Fruit fly (Drosophila melanogaster) whole organism: ENCODE data around the gene CG33666.
"Not testable (repeated sequence)": the region's sequence is repeated elsewhere in the genome, so short reads cannot be mapped to it uniquely, and the experiment has no call there.

Experiments
- CG8478 ChIP-seq: fragments of >200 bp; optimal IDR thresholded peaks from 2 replicates; lab custom pipeline; 2018; ENCODE audit warnings: inconsistent platforms
- Dll ChIP-seq: fragments of >200 bp; optimal IDR thresholded peaks from 2 replicates; lab custom pipeline; 2017
- EcR ChIP-seq, 2 experiments: fragments of >200 bp; optimal IDR thresholded peaks; 2 replicates each; lab custom pipeline; 2017; ENCODE audit warnings: missing biosample characterization in 2 of 2, missing genetic modification characterization in 2 of 2, missing genetic modification reagents in 2 of 2
- pan ChIP-seq: fragments of >200 bp; optimal IDR thresholded peaks from 2 replicates; lab custom pipeline; 2017
- psq ChIP-seq: fragments of >200 bp; optimal IDR thresholded peaks from 2 replicates; lab custom pipeline; 2017
- usp ChIP-seq: fragments of >200 bp; optimal IDR thresholded peaks from 2 replicates; lab custom pipeline; 2017; ENCODE audit warnings: missing biosample characterization, missing genetic modification characterization, mixed read lengths

CG33666 gene

DNA sequence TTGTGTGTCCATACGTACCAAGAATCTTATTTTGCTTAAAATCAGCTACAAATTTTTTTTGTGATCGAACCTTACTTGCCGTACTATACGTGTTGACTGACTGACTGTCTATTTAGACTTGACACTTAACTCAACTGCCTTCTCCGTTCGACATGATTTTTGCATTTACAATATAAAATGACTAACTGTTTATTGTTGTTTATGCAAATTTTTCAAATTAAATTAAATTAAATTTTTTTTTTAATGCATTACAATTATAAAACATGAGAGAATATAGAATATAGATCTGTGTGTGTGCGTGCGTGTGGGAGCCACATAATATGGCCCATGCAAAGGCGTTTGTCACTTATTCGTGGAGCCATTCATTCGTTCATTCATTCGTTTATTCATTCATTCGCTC, at the start of gene CG33666:
Gene CG33666, minus strand, starts transcription at position 101 of the 400 bp plus-strand sequence.
- not testable (repeated sequence) for TF ChIP-seq Dll, psq, pan (lab: Kevin White, UChicago)

dm6 chrX:6524217-6524616, 47.5 kb upstream of the CG33666 start, which contains the start of the genes CG42340 and CG3918:
Gene CG42340 (minus strand): TSS chrX:6524323.
Gene CG3918 (plus strand): TSS chrX:6524464.
- TF ChIP-seq EcR (GFP tag; optimal IDR thresholded peaks at IDR 0.05; lab: Kevin White, UChicago) = no peak
- TF ChIP-seq pan (lab: Kevin White, UChicago) = no peak
- no peak for TF ChIP-seq psq (lab: Kevin White, UChicago)
- no peak for TF ChIP-seq Dll (lab: Kevin White, UChicago)
- no peak for TF ChIP-seq CG8478 (lab: Kevin White, UChicago)
- TF ChIP-seq usp (GFP tag; lab: Kevin White, UChicago) = no peak

dm6 chrX:6513193-6513592, 36.4 kb upstream of the CG33666 start:
- TF ChIP-seq CG8478 (lab: Kevin White, UChicago) (no peak), pan (lab: Kevin White, UChicago) (no peak), Dll (lab: Kevin White, UChicago) (no peak), EcR (GFP tag; optimal IDR thresholded peaks at IDR 0.05; lab: Kevin White, UChicago) (no peak), usp (GFP tag; lab: Kevin White, UChicago) (no peak), psq (lab: Kevin White, UChicago) (no peak)

DNA sequence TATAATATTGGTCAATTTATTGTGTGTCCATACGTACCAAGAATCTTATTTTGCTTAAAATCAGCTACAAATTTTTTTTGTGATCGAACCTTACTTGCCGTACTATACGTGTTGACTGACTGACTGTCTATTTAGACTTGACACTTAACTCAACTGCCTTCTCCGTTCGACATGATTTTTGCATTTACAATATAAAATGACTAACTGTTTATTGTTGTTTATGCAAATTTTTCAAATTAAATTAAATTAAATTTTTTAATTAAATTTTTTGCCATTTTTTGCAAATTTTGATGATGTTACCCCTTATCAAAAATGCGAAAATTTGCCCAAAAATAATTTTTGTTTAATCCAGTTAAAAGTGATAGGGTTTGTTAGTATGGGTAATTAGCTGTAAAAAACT, 2.0 kb upstream of the CG33666 start, which contains the start of gene CG33665:
Gene CG33665, minus strand, starts transcription at position 101 of the 400 bp plus-strand sequence.
- TF ChIP-seq CG8478, Dll, psq (lab: Kevin White, UChicago): not testable (repeated sequence)

DNA sequence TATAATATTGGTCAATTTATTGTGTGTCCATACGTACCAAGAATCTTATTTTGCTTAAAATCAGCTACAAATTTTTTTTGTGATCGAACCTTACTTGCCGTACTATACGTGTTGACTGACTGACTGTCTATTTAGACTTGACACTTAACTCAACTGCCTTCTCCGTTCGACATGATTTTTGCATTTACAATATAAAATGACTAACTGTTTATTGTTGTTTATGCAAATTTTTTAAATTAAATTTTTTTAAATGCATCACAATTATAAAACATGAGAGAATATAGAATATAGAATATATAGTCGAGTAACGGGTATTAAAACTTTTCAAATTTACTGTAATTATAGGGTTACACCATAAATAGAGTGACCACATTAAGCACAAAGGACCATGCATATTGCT, 4.5 kb downstream of the CG33666 start, which contains the start of gene CG33667:
Gene CG33667, minus strand, starts transcription at position 101 of the 400 bp plus-strand sequence.
- TF ChIP-seq pan (lab: Kevin White, UChicago); Dll (lab: Kevin White, UChicago); EcR (GFP tag; optimal IDR thresholded peaks at IDR 0.05; lab: Kevin White, UChicago): not testable (repeated sequence)

DNA sequence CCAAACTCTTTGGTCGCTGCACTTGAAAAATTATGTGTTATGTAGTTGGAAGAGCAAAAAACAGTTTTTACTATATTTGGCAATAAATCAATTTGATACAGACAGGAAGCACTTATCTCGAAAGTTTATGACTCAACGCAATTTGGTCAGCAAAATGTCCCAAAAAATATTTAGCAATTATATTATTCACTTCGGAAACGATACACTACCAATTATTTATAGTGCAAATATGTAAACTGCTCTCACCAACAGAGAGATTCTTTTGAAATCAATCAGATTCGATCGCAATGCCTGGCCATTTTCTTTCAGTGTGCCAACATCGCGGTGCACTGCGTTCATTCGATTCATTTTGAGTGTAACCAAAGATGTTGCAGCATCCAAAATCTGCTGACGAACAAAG, 18.9 kb downstream of the CG33666 start:
- no peak for TF ChIP-seq pan (lab: Kevin White, UChicago)
- no peak for TF ChIP-seq EcR (GFP tag; optimal IDR thresholded peaks at IDR 0.05; lab: Kevin White, UChicago)
- no peak for TF ChIP-seq psq (lab: Kevin White, UChicago)
- TF ChIP-seq CG8478 (lab: Kevin White, UChicago) = no peak
- no peak for TF ChIP-seq usp (GFP tag; lab: Kevin White, UChicago)
- no peak for TF ChIP-seq Dll (lab: Kevin White, UChicago)

dm6 chrX:6439495-6439894, 37.3 kb downstream of the CG33666 start:
- TF ChIP-seq pan (lab: Kevin White, UChicago) = no peak
- no peak for TF ChIP-seq CG8478 (lab: Kevin White, UChicago)
- TF ChIP-seq psq (lab: Kevin White, UChicago) = no peak
- no peak for TF ChIP-seq Dll (lab: Kevin White, UChicago)
- no peak for TF ChIP-seq usp (GFP tag; lab: Kevin White, UChicago)
- no peak for TF ChIP-seq EcR (GFP tag; optimal IDR thresholded peaks at IDR 0.05; lab: Kevin White, UChicago)
